Worm (Caenorhabditis elegans): Measurements from ENCODE around the gene T13C5.7.

Gene T13C5.7

ce11 chrX:6208463-6208862 is 28.1 kb downstream of the T13C5.7 start, which contains the start of gene C14F11.7:
Gene C14F11.7, minus strand, starts transcription at chrX:6208563.
- TF ChIP-seq pes-1 (GFP tag; IDR thresholded peaks at IDR 0.05) (no peak), hmbx-1 (tag; optimal IDR thresholded peaks at IDR 0.05) (no peak), B0310.2 (tag; optimal IDR thresholded peaks at IDR 0.05) (no peak), tbx-37 (GFP tag; conservative IDR thresholded peaks at IDR 0.05) (no peak), hmg-4 (GFP tag; optimal IDR thresholded peaks at IDR 0.05) (no peak), ceh-13 (GFP tag; optimal IDR thresholded peaks at IDR 0.05) (no peak), tra-4 (tag; optimal IDR thresholded peaks at IDR 0.05) (no peak), flt-1 (GFP tag; IDR thresholded peaks at IDR 0.05) (no peak), tbx-11 (GFP tag; IDR thresholded peaks at IDR 0.05) (no peak), hnd-1 (tag; optimal IDR thresholded peaks at IDR 0.05) (no peak), sea-1 (GFP tag; conservative IDR thresholded peaks at IDR 0.05) (no peak), ets-7 (tag; optimal IDR thresholded peaks at IDR 0.05) (no peak), scrt-1 (GFP tag; IDR thresholded peaks at IDR 0.05) (no peak), aly-1 (tag; optimal IDR thresholded peaks at IDR 0.05) (no peak), ceh-36 (tag; optimal IDR thresholded peaks at IDR 0.05) (no peak), F13C5.2 (tag; optimal IDR thresholded peaks at IDR 0.05) (no peak), ama-1 (optimal IDR thresholded peaks at IDR 0.05) (no peak)

ce11 chrX:6211322-6211820 is 31.0 kb downstream of the T13C5.7 start:
- TF ChIP-seq ama-1 (optimal IDR thresholded peaks at IDR 0.05) (no peak), hmg-4 (GFP tag; optimal IDR thresholded peaks at IDR 0.05) (no peak), aly-1 (tag; optimal IDR thresholded peaks at IDR 0.05) (no peak), tra-4 (tag; optimal IDR thresholded peaks at IDR 0.05) (no peak), flt-1 (GFP tag; IDR thresholded peaks at IDR 0.05) (no peak), pes-1 (GFP tag; IDR thresholded peaks at IDR 0.05) (no peak), B0310.2 (tag; optimal IDR thresholded peaks at IDR 0.05) (no peak), hmbx-1 (tag; optimal IDR thresholded peaks at IDR 0.05) (no peak), sea-1 (GFP tag; conservative IDR thresholded peaks at IDR 0.05) (no peak), tbx-37 (GFP tag; conservative IDR thresholded peaks at IDR 0.05) (no peak), ets-7 (tag; optimal IDR thresholded peaks at IDR 0.05) (no peak), hnd-1 (tag; optimal IDR thresholded peaks at IDR 0.05) (no peak), ceh-36 (tag; optimal IDR thresholded peaks at IDR 0.05) (no peak), F13C5.2 (tag; optimal IDR thresholded peaks at IDR 0.05) (no peak), ceh-13 (GFP tag; optimal IDR thresholded peaks at IDR 0.05) (no peak), tbx-11 (GFP tag; IDR thresholded peaks at IDR 0.05) (no peak), scrt-1 (GFP tag; IDR thresholded peaks at IDR 0.05) (no peak)

- TF ChIP-seq tbx-11 (GFP tag; IDR thresholded peaks at IDR 0.05) = no peak
- no peak for TF ChIP-seq tra-4 (tag; optimal IDR thresholded peaks at IDR 0.05)
- TF ChIP-seq tbx-37 (GFP tag; conservative IDR thresholded peaks at IDR 0.05) = no peak
- TF ChIP-seq B0310.2 (tag; optimal IDR thresholded peaks at IDR 0.05) = no peak
- no peak for TF ChIP-seq aly-1 (tag; optimal IDR thresholded peaks at IDR 0.05)
- TF ChIP-seq F13C5.2 (tag; optimal IDR thresholded peaks at IDR 0.05) = no peak
- TF ChIP-seq flt-1 (GFP tag; IDR thresholded peaks at IDR 0.05) = no peak
- no peak for TF ChIP-seq ama-1 (optimal IDR thresholded peaks at IDR 0.05)
- no peak for TF ChIP-seq ceh-36 (tag; optimal IDR thresholded peaks at IDR 0.05)
- TF ChIP-seq pes-1 (GFP tag; IDR thresholded peaks at IDR 0.05) = no peak
- TF ChIP-seq ceh-13 (GFP tag; optimal IDR thresholded peaks at IDR 0.05) = no peak
- TF ChIP-seq ets-7 (tag; optimal IDR thresholded peaks at IDR 0.05) = no peak
Observed at ce11 chrX:6216551-6216950, 36.2 kb downstream of the T13C5.7 start, which contains the start of gene lrch-1. Gene lrch-1, minus strand, starts transcription at chrX:6216651.

ce11 chrX:6219892-6220291 is 39.5 kb downstream of the T13C5.7 start:
- TF ChIP-seq aly-1 (tag; optimal IDR thresholded peaks at IDR 0.05) (peak; percentile 55), hmg-4 (GFP tag; optimal IDR thresholded peaks at IDR 0.05) (peak; percentile 55), ceh-36 (tag; optimal IDR thresholded peaks at IDR 0.05) (peak; percentile 50), ceh-13 (GFP tag; optimal IDR thresholded peaks at IDR 0.05) (peak; percentile 13), pes-1 (GFP tag; IDR thresholded peaks at IDR 0.05) (peak; percentile 81), sea-1 (GFP tag; conservative IDR thresholded peaks at IDR 0.05) (0 out of 2 replicates have a peak, but pooled peaks have one; percentile 42), flt-1 (GFP tag; IDR thresholded peaks at IDR 0.05) (peak; percentile 58), hmbx-1 (tag; optimal IDR thresholded peaks at IDR 0.05) (no peak), B0310.2 (tag; optimal IDR thresholded peaks at IDR 0.05) (no peak), scrt-1 (GFP tag; IDR thresholded peaks at IDR 0.05) (0 out of 2 replicates have a peak, but pooled peaks have one; percentile 63), tbx-37 (GFP tag; conservative IDR thresholded peaks at IDR 0.05) (peak; percentile 70), ama-1 (optimal IDR thresholded peaks at IDR 0.05) (no peak), tbx-11 (GFP tag; IDR thresholded peaks at IDR 0.05) (peak; percentile 53; the same call in 1 of the 2 replicates), tra-4 (tag; optimal IDR thresholded peaks at IDR 0.05) (no peak), ets-7 (tag; optimal IDR thresholded peaks at IDR 0.05) (peak; percentile 44), hnd-1 (tag; optimal IDR thresholded peaks at IDR 0.05) (peak; percentile 38), F13C5.2 (tag; optimal IDR thresholded peaks at IDR 0.05) (peak; percentile 62)

- TF ChIP-seq hmg-4 (GFP tag; optimal IDR thresholded peaks at IDR 0.05) = no peak
- no peak for TF ChIP-seq hmbx-1 (tag; optimal IDR thresholded peaks at IDR 0.05)
- no peak for TF ChIP-seq hnd-1 (tag; optimal IDR thresholded peaks at IDR 0.05)
- no peak for TF ChIP-seq ceh-36 (tag; optimal IDR thresholded peaks at IDR 0.05)
- TF ChIP-seq ets-7 (tag; optimal IDR thresholded peaks at IDR 0.05) = no peak
Observed at ce11 chrX:6221097-6221496, 40.7 kb downstream of the T13C5.7 start.

- TF ChIP-seq hmg-4 (GFP tag; optimal IDR thresholded peaks at IDR 0.05) (peak; percentile 15), flt-1 (GFP tag; IDR thresholded peaks at IDR 0.05) (no peak)
Observed at ce11 chrX:6224841-6225240, 44.4 kb downstream of the T13C5.7 start.

- no peak for TF ChIP-seq B0310.2 (tag; optimal IDR thresholded peaks at IDR 0.05)
- no peak for TF ChIP-seq hmg-4 (GFP tag; optimal IDR thresholded peaks at IDR 0.05)
- no peak for TF ChIP-seq tbx-37 (GFP tag; conservative IDR thresholded peaks at IDR 0.05)
- TF ChIP-seq ceh-36 (tag; optimal IDR thresholded peaks at IDR 0.05) = no peak
Observed at ce11 chrX:6230669-6231068, 50.3 kb downstream of the T13C5.7 start, which contains the start of gene lite-1. Gene lite-1, minus strand, starts transcription at chrX:6230769.

All from whole organism, early embryonic.